Fruit fly (Drosophila melanogaster): ENCODE results near the gene CG3842.

The CG3842 gene

DNA sequence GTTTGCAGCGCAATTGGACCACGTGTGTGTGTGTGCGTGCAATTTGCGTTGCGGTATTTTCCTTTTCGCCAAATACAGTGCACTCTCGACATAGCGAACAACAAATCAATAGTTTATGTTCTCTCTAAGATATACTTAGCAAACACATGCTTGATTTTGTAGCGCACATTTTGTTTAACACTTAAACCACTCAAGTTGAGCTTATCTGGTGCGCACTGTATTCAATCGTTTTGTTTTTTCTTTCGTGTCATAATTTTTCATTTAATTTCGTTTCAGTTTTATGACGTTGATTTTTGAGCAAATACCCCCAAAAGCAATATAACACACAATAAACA, 28.8 kb downstream of the CG3842 start (continued):
- peak; percentile 89 for TF ChIP-seq CG7786 (GFP tag; optimal IDR thresholded peaks at IDR 0.05)
- peak; percentile 45 for TF ChIP-seq CG30431 (GFP tag; optimal IDR thresholded peaks at IDR 0.05)
- TF ChIP-seq pfk (GFP tag; optimal IDR thresholded peaks at IDR 0.05) = no peak
- peak; percentile 77 for TF ChIP-seq crc (GFP tag; optimal IDR thresholded peaks at IDR 0.05)
- TF ChIP-seq CG10147 (GFP tag; optimal IDR thresholded peaks at IDR 0.05) = peak; percentile 67
- TF ChIP-seq CG15601 (tag; optimal IDR thresholded peaks at IDR 0.05) = peak; percentile 4
- peak; percentile 54 for TF ChIP-seq kah (GFP tag; optimal IDR thresholded peaks at IDR 0.05)
- TF ChIP-seq CG31365 (tag; optimal IDR thresholded peaks at IDR 0.05) = peak; percentile 59
- TF ChIP-seq CG2202 (tag; optimal IDR thresholded peaks at IDR 0.05) = no peak
- TF ChIP-seq chm (GFP tag; IDR thresholded peaks at IDR 0.05) = peak; percentile 91
- TF ChIP-seq CG8089 (GFP tag; optimal IDR thresholded peaks at IDR 0.05) = peak; percentile 54
- TF ChIP-seq Hsf (GFP tag; optimal IDR thresholded peaks at IDR 0.05) = peak; percentile 89
- no peak for TF ChIP-seq chinmo (GFP tag; IDR thresholded peaks at IDR 0.05; ENCODE audit: partially characterized antibody)
- TF ChIP-seq tgo (GFP tag; IDR thresholded peaks at IDR 0.05) = peak; percentile 86
- peak; percentile 69 for TF ChIP-seq ash1 (GFP tag; optimal IDR thresholded peaks at IDR 0.05)
- TF ChIP-seq otp (GFP tag; IDR thresholded peaks at IDR 0.05) = peak; percentile 76
- peak; percentile 90 for TF ChIP-seq CG7839 (tag; optimal IDR thresholded peaks at IDR 0.05)
- TF ChIP-seq CG11504 (tag; optimal IDR thresholded peaks at IDR 0.05) = peak; percentile 86
- TF ChIP-seq CG10431 (GFP tag; optimal IDR thresholded peaks at IDR 0.05) = no peak
- peak; percentile 53 for TF ChIP-seq CG18764 (GFP tag; optimal IDR thresholded peaks at IDR 0.05)
- TF ChIP-seq CG18011 (GFP tag; optimal IDR thresholded peaks at IDR 0.05) = peak; percentile 60
- TF ChIP-seq CG1529 (GFP tag; optimal IDR thresholded peaks at IDR 0.05) = peak; percentile 34
- TF ChIP-seq CG4328 (GFP tag; optimal IDR thresholded peaks at IDR 0.05) = peak; percentile 72
- peak; percentile 83 for TF ChIP-seq stc (GFP tag; IDR thresholded peaks at IDR 0.05)
- no peak for TF ChIP-seq zen2 (GFP tag; IDR thresholded peaks at IDR 0.05; ENCODE audit: partially characterized antibody)
- peak; percentile 90 for TF ChIP-seq Dbx (GFP tag; IDR thresholded peaks at IDR 0.05)
- peak; percentile 95 for TF ChIP-seq CG12769 (tag; optimal IDR thresholded peaks at IDR 0.05)
- no peak for TF ChIP-seq cad (GFP tag; optimal IDR thresholded peaks at IDR 0.05)
- peak; percentile 74 for TF ChIP-seq Mad (GFP tag; optimal IDR thresholded peaks at IDR 0.05)
- no peak for TF ChIP-seq Gsc (GFP tag; IDR thresholded peaks at IDR 0.05)
- no peak for TF ChIP-seq BEAF-32 (GFP tag; optimal IDR thresholded peaks at IDR 0.05)
- peak; percentile 43 for TF ChIP-seq Ets97D (GFP tag; optimal IDR thresholded peaks at IDR 0.05)
- TF ChIP-seq Nf-YB (GFP tag; optimal IDR thresholded peaks at IDR 0.05) = peak; percentile 54
- TF ChIP-seq CG31388 (GFP tag; optimal IDR thresholded peaks at IDR 0.05) = peak; percentile 14
- TF ChIP-seq ind (GFP tag; optimal IDR thresholded peaks at IDR 0.05) = peak; percentile 88
- TF ChIP-seq Sin3A (optimal IDR thresholded peaks at IDR 0.05) = no peak
- TF ChIP-seq zf30C (GFP tag; optimal IDR thresholded peaks at IDR 0.05) = no peak
- no peak for TF ChIP-seq crp (GFP tag; optimal IDR thresholded peaks at IDR 0.05)
- TF ChIP-seq CTCF (GFP tag; optimal IDR thresholded peaks at IDR 0.05) = peak; percentile 31
- TF ChIP-seq CG10321 (GFP tag; IDR thresholded peaks at IDR 0.05) = peak; percentile 59; the same call in 1 of the 2 replicates
- peak; percentile 66; the same call in 2 of the 3 replicates for TF ChIP-seq jigr1 (GFP tag; IDR thresholded peaks at IDR 0.05)
- peak; percentile 75 for TF ChIP-seq Nf-YA (GFP tag; IDR thresholded peaks at IDR 0.05)
- peak; percentile 76 for TF ChIP-seq Sox100B (GFP tag; optimal IDR thresholded peaks at IDR 0.05)
- TF ChIP-seq dimm (GFP tag; IDR thresholded peaks at IDR 0.05) = peak; percentile 47; the same call in 1 of the 2 replicates
- TF ChIP-seq vnd (GFP tag; IDR thresholded peaks at IDR 0.05; ENCODE audit: partially characterized antibody) = no peak
- TF ChIP-seq HLHmδ (GFP tag; optimal IDR thresholded peaks at IDR 0.05) = no peak
- peak; percentile 66 for TF ChIP-seq slp2 (GFP tag; optimal IDR thresholded peaks at IDR 0.05)
- peak; percentile 68 for TF ChIP-seq CG9876 (GFP tag; optimal IDR thresholded peaks at IDR 0.05)
- TF ChIP-seq da (GFP tag; optimal IDR thresholded peaks at IDR 0.05) = peak; percentile 59
- peak; percentile 67 for TF ChIP-seq luna (GFP tag; optimal IDR thresholded peaks at IDR 0.05)
- TF ChIP-seq Fer1 (GFP tag; optimal IDR thresholded peaks at IDR 0.05) = peak; percentile 87
- TF ChIP-seq CG10565 (GFP tag; optimal IDR thresholded peaks at IDR 0.05) = no peak

Measured in whole organism, embryonic.